Fruit fly (Drosophila melanogaster) Kc167 (cell line): ENCODE measurements around the gene INPP5E.

Experiments
- Sin3A ChIP-seq: fragments of >200 bp; optimal IDR thresholded peaks from 2 replicates; lab custom pipeline; 2018; ENCODE audit warnings: missing external identifiers
- h ChIP-seq: fragments of >200 bp; optimal IDR thresholded peaks from 3 replicates; lab custom pipeline; 2018; ENCODE audit warnings: missing external identifiers
- insv ChIP-seq: fragments of >200 bp; optimal IDR thresholded peaks from 3 replicates; lab custom pipeline; 2018; ENCODE audit warnings: missing external identifiers
- psq ChIP-seq: fragments of >200 bp; optimal IDR thresholded peaks from 2 replicates; lab custom pipeline; 2017; ENCODE audit warnings: missing external identifiers

DNA sequence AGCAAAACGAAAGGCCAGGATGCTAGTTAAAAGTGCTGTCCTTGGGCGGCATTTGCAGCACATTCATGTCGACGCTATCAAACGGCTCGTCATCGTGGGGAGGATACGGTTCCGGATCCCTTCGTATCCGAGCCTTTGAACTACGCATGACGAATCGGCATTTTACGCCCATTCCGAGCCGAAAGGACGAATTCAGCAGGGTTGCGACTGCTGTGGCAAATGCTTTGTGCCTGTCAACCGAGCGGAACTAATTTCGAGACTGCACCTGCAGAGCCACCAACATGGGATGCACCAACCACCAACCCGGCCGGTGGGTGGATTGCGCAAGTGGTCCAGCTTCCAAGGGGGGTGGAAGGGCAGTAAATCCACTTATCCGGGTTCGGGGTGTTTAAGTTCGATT lies 13.1 kb downstream of the INPP5E start:
- TF ChIP-seq psq: no peak
- TF ChIP-seq Sin3A (lab: Kevin White, UChicago): no peak
- no peak for TF ChIP-seq h (lab: Kevin White, UChicago)
- no peak for TF ChIP-seq insv (lab: Kevin White, UChicago)
